Worm (Caenorhabditis elegans) whole organism, young adult: ENCODE data around the gene T24F1.7.

Source experiments
- C06A6.2 ChIP-seq: fragments of 200-800 bp; sonication (Bioruptor generic); conservative IDR thresholded peaks from 2 replicates; pipeline ENCODE4 v1.3.6; 2022; ENCODE audit warnings: missing genetic modification characterization, missing compliant biosample characterization
- C17E4.6 ChIP-seq: fragments of 200-800 bp; sonication (Bioruptor generic); IDR thresholded peaks from 2 replicates; pipeline ENCODE4 v1.3.6; 2022; ENCODE audit warnings: missing genetic modification reagents, missing genetic modification characterization, missing compliant biosample characterization
- F10E7.11 ChIP-seq: sonication (generic microtip); optimal IDR thresholded peaks from 2 replicates; lab custom pipeline; 2017; ENCODE audit warnings: mild to moderate bottlenecking, missing genetic modification characterization, moderate library complexity, missing compliant biosample characterization
- F37B4.10 ChIP-seq: fragments of 200-800 bp; sonication (Bioruptor generic); IDR thresholded peaks from 2 replicates; pipeline ENCODE4 v1.3.6; 2022; ENCODE audit warnings: missing genetic modification characterization, missing compliant biosample characterization
- F55B11.4 ChIP-seq: sonication (generic microtip); optimal IDR thresholded peaks from 2 replicates; lab custom pipeline; 2016; ENCODE audit warnings: missing compliant biosample characterization, missing genetic modification characterization, borderline replicate concordance; ENCODE audit not compliant: insufficient read depth
- K11D2.4 ChIP-seq: fragments of 200-800 bp; sonication (Bioruptor generic); IDR thresholded peaks from 2 replicates; pipeline ENCODE4 v1.3.6; 2022; ENCODE audit warnings: missing genetic modification reagents, missing genetic modification characterization, missing compliant biosample characterization
- T26A5.8 ChIP-seq: sonication (generic microtip); optimal IDR thresholded peaks from 2 replicates; lab custom pipeline; 2016; ENCODE audit warnings: missing genetic modification characterization, missing compliant biosample characterization
- Y53G8AR.9 ChIP-seq: fragments of 200-800 bp; sonication (Bioruptor generic); conservative IDR thresholded peaks from 2 replicates; pipeline ENCODE4 v1.3.6; 2022; ENCODE audit warnings: missing genetic modification reagents, missing genetic modification characterization, missing compliant biosample characterization
- Y56A3A.18 ChIP-seq: fragments of 200-800 bp; sonication (Bioruptor generic); IDR thresholded peaks from 2 replicates; pipeline ENCODE4 v1.3.6; 2022; ENCODE audit warnings: missing genetic modification reagents, missing genetic modification characterization, missing compliant biosample characterization
- aptf-3 ChIP-seq: fragments of 200-800 bp; sonication (Bioruptor generic); IDR thresholded peaks from 2 replicates; pipeline ENCODE4 v1.3.6; 2022; ENCODE audit warnings: missing genetic modification characterization, missing compliant biosample characterization
- atf-7 ChIP-seq: sonication (generic microtip); optimal IDR thresholded peaks from 2 replicates; lab custom pipeline; 2017; ENCODE audit warnings: mild to moderate bottlenecking, missing genetic modification characterization, missing compliant biosample characterization
- attf-5 ChIP-seq: fragments of 200-800 bp; sonication (Bioruptor generic); optimal IDR thresholded peaks from 2 replicates; lab custom pipeline; 2018; ENCODE audit warnings: mild to moderate bottlenecking, missing genetic modification characterization, missing compliant biosample characterization
- cebp-1 ChIP-seq, 2 experiments: fragments of 200-800 bp in 1 of 2; sonication (Bioruptor generic) in 1 of 2; sonication (generic microtip) in 1 of 2; IDR thresholded peaks in 1 of 2; optimal IDR thresholded peaks in 1 of 2; 2 replicates each; pipeline versions ENCODE4 v1.3.6 to Lab custom; 2017 to 2022; ENCODE audit warnings: missing compliant biosample characterization in 2 of 2, missing genetic modification characterization in 2 of 2, mild to moderate bottlenecking in 1 of 2, missing genetic modification reagents in 1 of 2, moderate library complexity in 1 of 2
- ceh-100 ChIP-seq: fragments of 200-800 bp; sonication (Bioruptor generic); IDR thresholded peaks from 2 replicates; pipeline ENCODE4 v1.3.6; 2022; ENCODE audit warnings: missing genetic modification reagents, missing genetic modification characterization, missing compliant biosample characterization
- ceh-40 ChIP-seq: fragments of 200-800 bp; sonication (Bioruptor generic); IDR thresholded peaks from 2 replicates; pipeline ENCODE4 v1.3.6; 2022; ENCODE audit warnings: missing genetic modification characterization, missing compliant biosample characterization
- ceh-79 ChIP-seq: sonication (generic microtip); optimal IDR thresholded peaks from 2 replicates; lab custom pipeline; 2017; ENCODE audit warnings: mild to moderate bottlenecking, missing genetic modification characterization, missing compliant biosample characterization
- chd-7 ChIP-seq: sonication (generic microtip); optimal IDR thresholded peaks from 2 replicates; lab custom pipeline; 2016; ENCODE audit warnings: mild to moderate bottlenecking, missing genetic modification characterization, moderate library complexity, missing compliant biosample characterization
- die-1 ChIP-seq: sonication (generic microtip); optimal IDR thresholded peaks from 2 replicates; lab custom pipeline; 2016; ENCODE audit warnings: missing genotype, mild to moderate bottlenecking, missing genetic modification characterization, missing compliant biosample characterization
- dox-1 ChIP-seq: fragments of 200-800 bp; sonication (Bioruptor generic); IDR thresholded peaks from 2 replicates; pipeline ENCODE4 v1.3.6; 2022; ENCODE audit warnings: missing genetic modification reagents, missing genetic modification characterization, missing compliant biosample characterization
- ekl-4 ChIP-seq: fragments of 200-800 bp; sonication (Bioruptor generic); IDR thresholded peaks from 2 replicates; pipeline ENCODE4 v1.3.6; 2022; ENCODE audit warnings: missing genetic modification reagents, missing genetic modification characterization, missing compliant biosample characterization
- fkh-3 ChIP-seq: sonication (generic microtip); optimal IDR thresholded peaks from 2 replicates; lab custom pipeline; 2016; ENCODE audit warnings: mild to moderate bottlenecking, missing genetic modification characterization, missing compliant biosample characterization
- hlh-26 ChIP-seq: fragments of 200-800 bp; sonication (Bioruptor generic); conservative IDR thresholded peaks from 2 replicates; pipeline ENCODE4 v1.3.6; 2022; ENCODE audit warnings: missing genetic modification reagents, missing genetic modification characterization, missing compliant biosample characterization
- hsf-1 ChIP-seq: fragments of 200-800 bp; sonication (Bioruptor generic); IDR thresholded peaks from 2 replicates; pipeline ENCODE4 v1.3.6; 2022; ENCODE audit warnings: missing genetic modification reagents, missing genetic modification characterization, missing compliant biosample characterization
- lsy-27 ChIP-seq: sonication (generic microtip); optimal IDR thresholded peaks from 2 replicates; lab custom pipeline; 2017; ENCODE audit warnings: missing genetic modification characterization, mild to moderate bottlenecking, missing compliant biosample characterization, antibody characterized with exemption, missing genotype, borderline replicate concordance; ENCODE audit not compliant: insufficient read depth
- madf-8 ChIP-seq: fragments of 200-800 bp; sonication (Bioruptor generic); conservative IDR thresholded peaks from 2 replicates; pipeline ENCODE4 v1.3.6; 2022; ENCODE audit warnings: missing genetic modification reagents, missing genetic modification characterization, missing compliant biosample characterization
- nfya-1 ChIP-seq: sonication (generic microtip); optimal IDR thresholded peaks from 2 replicates; lab custom pipeline; 2017; ENCODE audit warnings: antibody characterized with exemption, missing compliant biosample characterization, missing genetic modification characterization, borderline replicate concordance; ENCODE audit not compliant: insufficient read depth
- nfya-2 ChIP-seq: fragments of 200-800 bp; sonication (Bioruptor generic); IDR thresholded peaks from 2 replicates; pipeline ENCODE4 v1.3.6; 2022; ENCODE audit warnings: missing genetic modification reagents, missing genetic modification characterization, missing compliant biosample characterization
- nhr-120 ChIP-seq: fragments of 200-800 bp; sonication (Bioruptor generic); IDR thresholded peaks from 2 replicates; pipeline ENCODE4 v1.3.6; 2022; ENCODE audit warnings: missing genetic modification characterization, missing compliant biosample characterization
- nhr-179 ChIP-seq: sonication (generic microtip); optimal IDR thresholded peaks from 2 replicates; lab custom pipeline; 2016; ENCODE audit warnings: mild to moderate bottlenecking, missing genetic modification characterization, missing compliant biosample characterization
- nhr-90 ChIP-seq: sonication (generic microtip); optimal IDR thresholded peaks from 2 replicates; lab custom pipeline; 2016; ENCODE audit warnings: missing genotype, mild to moderate bottlenecking, missing genetic modification characterization, missing compliant biosample characterization
- rpc-1 ChIP-seq, 2 experiments: fragments of 150-350 bp in 1 of 2; sonication (generic microtip) in 1 of 2; optimal IDR thresholded peaks; 2 replicates each; lab custom pipeline; 2014 to 2018; ENCODE audit warnings: missing biosample characterization in 1 of 2, missing genetic modification characterization in 1 of 2, missing genetic modification reagents in 1 of 2, missing genotype in 1 of 2
- snpc-1.3 ChIP-seq: sonication (generic microtip); optimal IDR thresholded peaks from 2 replicates; lab custom pipeline; 2017; ENCODE audit warnings: missing genetic modification characterization, mild to moderate bottlenecking, missing compliant biosample characterization, antibody characterized with exemption, moderate library complexity, missing genotype, missing genetic modification reagents; ENCODE audit not compliant: insufficient read depth
- sptf-2 ChIP-seq: fragments of 200-800 bp; sonication (Bioruptor generic); optimal IDR thresholded peaks from 2 replicates; lab custom pipeline; 2018; ENCODE audit warnings: mild to moderate bottlenecking, missing genetic modification characterization, missing compliant biosample characterization
- tbx-9 ChIP-seq: sonication (generic microtip); optimal IDR thresholded peaks from 2 replicates; lab custom pipeline; 2016; ENCODE audit warnings: borderline replicate concordance, missing genetic modification characterization, inconsistent platforms, missing compliant biosample characterization
- unc-62 ChIP-seq: fragments of 150-350 bp; optimal IDR thresholded peaks from 2 replicates; lab custom pipeline; 2014; ENCODE audit warnings: missing biosample characterization, missing genetic modification reagents, missing genetic modification characterization
- ztf-22 ChIP-seq: fragments of 200-800 bp; sonication (Bioruptor generic); optimal IDR thresholded peaks from 2 replicates; lab custom pipeline; 2018; ENCODE audit warnings: mild to moderate bottlenecking, missing genetic modification characterization, moderate library complexity, missing compliant biosample characterization
- ztf-25 ChIP-seq: fragments of 200-800 bp; sonication (Bioruptor generic); IDR thresholded peaks from 2 replicates; pipeline ENCODE4 v1.3.6; 2022; ENCODE audit warnings: missing genetic modification reagents, missing genetic modification characterization, missing compliant biosample characterization
- ztf-26 ChIP-seq: sonication (generic microtip); optimal IDR thresholded peaks from 2 replicates; lab custom pipeline; 2017; ENCODE audit warnings: missing genetic modification characterization, missing compliant biosample characterization
- ztf-6 ChIP-seq: fragments of 200-800 bp; sonication (Bioruptor generic); IDR thresholded peaks from 2 replicates; pipeline ENCODE4 v1.3.6; 2022; ENCODE audit warnings: missing genetic modification reagents, missing genetic modification characterization, missing compliant biosample characterization

The T24F1.7 gene

DNA sequence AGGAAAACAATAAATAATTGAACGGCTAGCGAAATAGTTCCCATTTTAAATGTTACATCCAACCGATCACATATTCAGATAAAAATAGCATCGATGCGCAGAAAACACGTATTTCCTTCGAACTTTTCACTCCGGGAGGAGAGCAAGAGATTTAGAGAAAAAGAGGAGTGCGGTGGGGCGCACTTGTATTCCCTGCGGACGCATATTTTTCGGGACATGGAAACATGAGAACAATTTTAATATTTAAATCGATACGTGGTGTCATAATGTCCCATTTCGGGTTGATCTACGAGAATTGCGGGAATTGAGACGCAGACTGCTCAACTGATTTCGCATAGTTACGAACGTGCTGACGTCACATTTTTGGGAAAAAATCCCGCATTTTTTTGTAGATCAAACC, 18.9 kb upstream of the T24F1.7 start, which contains the start of gene C47G2.4 (continued):
- TF ChIP-seq ceh-40 (GFP tag; lab: Robert Waterston, UW) = no peak
- no peak for TF ChIP-seq F55B11.4 (tag; lab: Kevin White, UChicago)
- TF ChIP-seq ztf-26 (tag; lab: Kevin White, UChicago) = no peak
- TF ChIP-seq madf-8 (GFP tag; lab: Robert Waterston, UW) = peak; percentile 21; the same call in 1 of the 2 replicates
- no peak for TF ChIP-seq F10E7.11 (tag; lab: Kevin White, UChicago)
- no peak for TF ChIP-seq die-1
- TF ChIP-seq nhr-90 = no peak
- TF ChIP-seq hlh-26 (GFP tag; lab: Robert Waterston, UW) = no peak
- no peak for TF ChIP-seq ceh-79 (tag; lab: Kevin White, UChicago)
- TF ChIP-seq ztf-25 (GFP tag; lab: Robert Waterston, UW) = no peak
- TF ChIP-seq F37B4.10 = no peak
- no peak for TF ChIP-seq nfya-2
- no peak for TF ChIP-seq ztf-6 (GFP tag; lab: Robert Waterston, UW)
- no peak for TF ChIP-seq sptf-2 (GFP tag; lab: Kevin White, UChicago)
- TF ChIP-seq hsf-1 (GFP tag; lab: Robert Waterston, UW) = no peak
- TF ChIP-seq Y56A3A.18 (GFP tag; lab: Robert Waterston, UW) = no peak
- TF ChIP-seq atf-7 (tag; lab: Kevin White, UChicago) = no peak
- peak; percentile 80 for TF ChIP-seq ceh-100
- TF ChIP-seq cebp-1 (GFP tag; IDR thresholded peaks at IDR 0.05; lab: Robert Waterston, UW) = no peak
- peak; percentile 26 for TF ChIP-seq cebp-1 (tag; optimal IDR thresholded peaks at IDR 0.05; lab: Kevin White, UChicago)
- TF ChIP-seq lsy-27 (tag; lab: Kevin White, UChicago) = no peak
- TF ChIP-seq ztf-22 = no peak
- TF ChIP-seq C06A6.2 (GFP tag; lab: Robert Waterston, UW) = no peak
- TF ChIP-seq T26A5.8 (tag; lab: Kevin White, UChicago) = no peak
- no peak for TF ChIP-seq chd-7 (tag; lab: Kevin White, UChicago)
- TF ChIP-seq ekl-4 (GFP tag; lab: Robert Waterston, UW) = 0 out of 2 replicates have a peak, but pooled peaks have one; percentile 45
- peak; percentile 85 for TF ChIP-seq attf-5 (GFP tag; lab: Kevin White, UChicago)
- no peak for TF ChIP-seq nhr-179 (tag; lab: Kevin White, UChicago)
- TF ChIP-seq snpc-1.3 (tag; lab: Kevin White, UChicago) = no peak
- no peak for TF ChIP-seq C17E4.6 (GFP tag; lab: Robert Waterston, UW)
- TF ChIP-seq dox-1 = peak; percentile 83
- no peak for TF ChIP-seq tbx-9 (tag; lab: Kevin White, UChicago)
- no peak for TF ChIP-seq unc-62 (GFP tag; lab: Kevin White, UChicago)
- TF ChIP-seq aptf-3 (GFP tag; lab: Robert Waterston, UW) = no peak
- no peak for TF ChIP-seq Y53G8AR.9 (GFP tag; lab: Robert Waterston, UW)
- TF ChIP-seq rpc-1 (optimal IDR thresholded peaks at IDR 0.05; lab: Kevin White, UChicago) = no peak
- TF ChIP-seq rpc-1 (tag; optimal IDR thresholded peaks at IDR 0.05; lab: Kevin White, UChicago) = no peak
- TF ChIP-seq nfya-1 (tag; lab: Kevin White, UChicago) = no peak
- TF ChIP-seq K11D2.4 = no peak
- TF ChIP-seq nhr-120 = no peak
- no peak for TF ChIP-seq fkh-3 (tag; lab: Kevin White, UChicago)
